Worm (Caenorhabditis elegans): ENCODE data around the gene Y47D3A.14.

ce11 chrIII:11279954-11280353, 43.3 kb upstream of the Y47D3A.14 start:
- TF ChIP-seq lin-39 (tag; optimal IDR thresholded peaks at IDR 0.05) (no peak), ces-1 (GFP tag; optimal IDR thresholded peaks at IDR 0.05) (no peak), sox-4 (tag; optimal IDR thresholded peaks at IDR 0.05) (no peak), nhr-47 (tag; optimal IDR thresholded peaks at IDR 0.05) (no peak)
